Worm (Caenorhabditis elegans) whole organism, young adult: Measurements from ENCODE around the gene dpy-20.
A peak's percentile ranks its signal among the peaks of the same experiment; 100 is the strongest.

Experiments used
- F23B12.7 ChIP-seq: sonication (generic microtip); optimal IDR thresholded peaks from 2 replicates; lab custom pipeline; 2017; ENCODE audit warnings: missing genetic modification characterization, mild to moderate bottlenecking, missing compliant biosample characterization, antibody characterized with exemption, moderate library complexity; ENCODE audit not compliant: insufficient read depth
- F39B2.1 ChIP-seq: fragments of 200-800 bp; sonication (Bioruptor generic); IDR thresholded peaks from 2 replicates; pipeline ENCODE4 v1.3.6; 2022; ENCODE audit warnings: missing genetic modification reagents, missing genetic modification characterization, missing compliant biosample characterization
- K11D2.4 ChIP-seq: fragments of 200-800 bp; sonication (Bioruptor generic); IDR thresholded peaks from 2 replicates; pipeline ENCODE4 v1.3.6; 2022; ENCODE audit warnings: missing genetic modification reagents, missing genetic modification characterization, missing compliant biosample characterization
- K12H6.12 ChIP-seq: fragments of 200-800 bp; sonication (Bioruptor generic); optimal IDR thresholded peaks from 2 replicates; lab custom pipeline; 2018; ENCODE audit warnings: mild to moderate bottlenecking, missing genetic modification characterization, missing compliant biosample characterization
- Y95B8A.8 ChIP-seq: fragments of 200-800 bp; sonication (Bioruptor generic); IDR thresholded peaks from 2 replicates; pipeline ENCODE4 v1.3.6; 2022; ENCODE audit warnings: missing genetic modification reagents, missing genetic modification characterization, missing compliant biosample characterization
- ZK185.1 ChIP-seq: sonication (generic microtip); optimal IDR thresholded peaks from 2 replicates; lab custom pipeline; 2016; ENCODE audit warnings: mild to moderate bottlenecking, missing genetic modification characterization, missing compliant biosample characterization; ENCODE audit not compliant: poor library complexity, severe bottlenecking
- aptf-3 ChIP-seq: fragments of 200-800 bp; sonication (Bioruptor generic); IDR thresholded peaks from 2 replicates; pipeline ENCODE4 v1.3.6; 2022; ENCODE audit warnings: missing genetic modification characterization, missing compliant biosample characterization
- attf-5 ChIP-seq: fragments of 200-800 bp; sonication (Bioruptor generic); optimal IDR thresholded peaks from 2 replicates; lab custom pipeline; 2018; ENCODE audit warnings: mild to moderate bottlenecking, missing genetic modification characterization, missing compliant biosample characterization
- attf-6 ChIP-seq: fragments of 200-800 bp; sonication (Bioruptor generic); IDR thresholded peaks from 2 replicates; pipeline ENCODE4 v1.3.6; 2022; ENCODE audit warnings: missing genetic modification reagents, missing genetic modification characterization, missing compliant biosample characterization
- ceh-91 ChIP-seq: fragments of 200-800 bp; sonication (Bioruptor generic); IDR thresholded peaks from 2 replicates; pipeline ENCODE4 v1.3.6; 2022; ENCODE audit warnings: missing genetic modification reagents, missing genetic modification characterization, missing compliant biosample characterization
- dpff-1 ChIP-seq: sonication (generic microtip); optimal IDR thresholded peaks from 2 replicates; lab custom pipeline; 2017; ENCODE audit warnings: mild to moderate bottlenecking, missing genetic modification characterization, missing compliant biosample characterization
- ekl-4 ChIP-seq: fragments of 200-800 bp; sonication (Bioruptor generic); IDR thresholded peaks from 2 replicates; pipeline ENCODE4 v1.3.6; 2022; ENCODE audit warnings: missing genetic modification reagents, missing genetic modification characterization, missing compliant biosample characterization
- hmg-1.2 ChIP-seq: fragments of 200-800 bp; sonication (Bioruptor generic); IDR thresholded peaks from 2 replicates; pipeline ENCODE4 v1.3.6; 2022; ENCODE audit warnings: missing genetic modification reagents, missing genetic modification characterization, missing compliant biosample characterization
- hmg-20 ChIP-seq: fragments of 200-800 bp; sonication (Bioruptor generic); IDR thresholded peaks from 2 replicates; pipeline ENCODE4 v1.3.6; 2022; ENCODE audit warnings: missing genetic modification reagents, missing genetic modification characterization, missing compliant biosample characterization
- lag-1 ChIP-seq: fragments of 200-800 bp; sonication (Bioruptor generic); IDR thresholded peaks from 2 replicates; pipeline ENCODE4 v1.3.6; 2022; ENCODE audit warnings: missing genetic modification reagents, missing genetic modification characterization, missing compliant biosample characterization
- lin-35 ChIP-seq, 3 experiments: fragments of 150-350 bp in 2 of 3; sonication (generic microtip) in 1 of 3; optimal IDR thresholded peaks; 2 replicates each; lab custom pipeline; 2014 to 2018; ENCODE audit warnings: missing biosample characterization in 3 of 3, missing genetic modification characterization in 3 of 3, missing genetic modification reagents in 3 of 3
- madf-8 ChIP-seq: fragments of 200-800 bp; sonication (Bioruptor generic); conservative IDR thresholded peaks from 2 replicates; pipeline ENCODE4 v1.3.6; 2022; ENCODE audit warnings: missing genetic modification reagents, missing genetic modification characterization, missing compliant biosample characterization
- mel-28 ChIP-seq: sonication (generic microtip); optimal IDR thresholded peaks from 2 replicates; lab custom pipeline; 2016; ENCODE audit warnings: borderline replicate concordance, mild to moderate bottlenecking, missing genetic modification characterization, missing compliant biosample characterization
- mes-4 ChIP-seq: sonication (generic microtip); optimal IDR thresholded peaks from 2 replicates; lab custom pipeline; 2016; ENCODE audit warnings: missing genotype, missing genetic modification characterization, missing compliant biosample characterization
- nhr-80 ChIP-seq: sonication (generic microtip); optimal IDR thresholded peaks from 2 replicates; lab custom pipeline; 2016; ENCODE audit warnings: missing genetic modification characterization, missing compliant biosample characterization
- nhr-90 ChIP-seq: sonication (generic microtip); optimal IDR thresholded peaks from 2 replicates; lab custom pipeline; 2016; ENCODE audit warnings: missing genotype, mild to moderate bottlenecking, missing genetic modification characterization, missing compliant biosample characterization
- sdz-38 ChIP-seq: sonication (generic microtip); optimal IDR thresholded peaks from 2 replicates; lab custom pipeline; 2016; ENCODE audit warnings: missing genotype, missing genetic modification characterization, missing compliant biosample characterization
- snpc-1.1 ChIP-seq: sonication (generic microtip); optimal IDR thresholded peaks from 2 replicates; lab custom pipeline; 2017; ENCODE audit warnings: missing genetic modification characterization, mild to moderate bottlenecking, missing compliant biosample characterization, antibody characterized with exemption, moderate library complexity, missing genotype, missing genetic modification reagents; ENCODE audit not compliant: insufficient read depth
- somi-1 ChIP-seq: fragments of 200-800 bp; sonication (Bioruptor generic); optimal IDR thresholded peaks from 2 replicates; lab custom pipeline; 2018; ENCODE audit warnings: mild to moderate bottlenecking, missing genetic modification characterization, missing compliant biosample characterization
- tlf-1 ChIP-seq: fragments of 200-800 bp; sonication (Bioruptor generic); optimal IDR thresholded peaks from 2 replicates; lab custom pipeline; 2018; ENCODE audit warnings: mild to moderate bottlenecking, missing genetic modification characterization, missing compliant biosample characterization
- xnd-1 ChIP-seq: sonication (generic microtip); optimal IDR thresholded peaks from 2 replicates; lab custom pipeline; 2016; ENCODE audit warnings: missing genotype, missing genetic modification reagents, missing genetic modification characterization, missing compliant biosample characterization
- zfh-2 ChIP-seq: fragments of 200-800 bp; sonication (Bioruptor generic); conservative IDR thresholded peaks from 2 replicates; pipeline ENCODE4 v1.3.6; 2022; ENCODE audit warnings: missing genetic modification reagents, missing genetic modification characterization, missing compliant biosample characterization
- ztf-25 ChIP-seq: fragments of 200-800 bp; sonication (Bioruptor generic); IDR thresholded peaks from 2 replicates; pipeline ENCODE4 v1.3.6; 2022; ENCODE audit warnings: missing genetic modification reagents, missing genetic modification characterization, missing compliant biosample characterization
- ztf-26 ChIP-seq: sonication (generic microtip); optimal IDR thresholded peaks from 2 replicates; lab custom pipeline; 2017; ENCODE audit warnings: missing genetic modification characterization, missing compliant biosample characterization
- ztf-6 ChIP-seq: fragments of 200-800 bp; sonication (Bioruptor generic); IDR thresholded peaks from 2 replicates; pipeline ENCODE4 v1.3.6; 2022; ENCODE audit warnings: missing genetic modification reagents, missing genetic modification characterization, missing compliant biosample characterization

Gene dpy-20

ce11 chrIV:11735025-11735424 is 34.4 kb upstream of the dpy-20 start, which contains the start of gene K01A6.6:
Gene K01A6.6, plus strand, starts transcription at chrIV:11735325.
- TF ChIP-seq xnd-1 (tag; lab: Kevin White, UChicago), result no peak
- no peak for TF ChIP-seq madf-8 (GFP tag; lab: Robert Waterston, UW)
- no peak for TF ChIP-seq dpff-1 (tag; lab: Kevin White, UChicago)
- TF ChIP-seq hmg-20 (GFP tag; lab: Robert Waterston, UW), result no peak

- TF ChIP-seq lag-1 (GFP tag; lab: Robert Waterston, UW) (no peak), ceh-91 (GFP tag; lab: Robert Waterston, UW) (no peak), ZK185.1 (tag; lab: Kevin White, UChicago) (no peak), ekl-4 (no peak), dpff-1 (tag; lab: Kevin White, UChicago) (no peak), K11D2.4 (no peak), nhr-90 (no peak), attf-5 (GFP tag; lab: Kevin White, UChicago) (no peak), Y95B8A.8 (GFP tag; lab: Robert Waterston, UW) (no peak), ztf-25 (GFP tag; lab: Robert Waterston, UW) (no peak), tlf-1 (GFP tag; lab: Kevin White, UChicago) (no peak), aptf-3 (GFP tag; lab: Robert Waterston, UW) (no peak), ztf-6 (GFP tag; lab: Robert Waterston, UW) (no peak), K12H6.12 (tag; lab: Kevin White, UChicago) (no peak)
- TF ChIP-seq, all 124 proteins: peak for 0
These were observed 22.6 kb upstream of the dpy-20 start for ce11 chrIV:11723255-11723654.

- TF ChIP-seq F39B2.1 (no peak), nhr-80 (tag; lab: Kevin White, UChicago) (peak; percentile 54), ztf-26 (tag; lab: Kevin White, UChicago) (no peak), Y95B8A.8 (GFP tag; lab: Robert Waterston, UW) (no peak)
These were observed 21.2 kb upstream of the dpy-20 start for ce11 chrIV:11721878-11722277.

- TF ChIP-seq ztf-26 (tag; lab: Kevin White, UChicago) (peak; percentile 38), mel-28 (tag; lab: Kevin White, UChicago) (no peak), F23B12.7 (tag; lab: Kevin White, UChicago) (no peak), zfh-2 (GFP tag; lab: Robert Waterston, UW) (no peak), somi-1 (GFP tag; lab: Kevin White, UChicago) (peak; percentile 37), attf-5 (GFP tag; lab: Kevin White, UChicago) (no peak), attf-6 (GFP tag; lab: Robert Waterston, UW) (no peak), sdz-38 (tag; lab: Kevin White, UChicago) (no peak), hmg-1.2 (peak; percentile 49; the same call in 1 of the 2 replicates), snpc-1.1 (no peak), mes-4 (no peak), lin-35 (GFP tag; optimal IDR thresholded peaks at IDR 0.05; lab: Kevin White, UChicago) (no peak)
These were observed 18.0 kb upstream of the dpy-20 start for ce11 chrIV:11718653-11719052.

DNA sequence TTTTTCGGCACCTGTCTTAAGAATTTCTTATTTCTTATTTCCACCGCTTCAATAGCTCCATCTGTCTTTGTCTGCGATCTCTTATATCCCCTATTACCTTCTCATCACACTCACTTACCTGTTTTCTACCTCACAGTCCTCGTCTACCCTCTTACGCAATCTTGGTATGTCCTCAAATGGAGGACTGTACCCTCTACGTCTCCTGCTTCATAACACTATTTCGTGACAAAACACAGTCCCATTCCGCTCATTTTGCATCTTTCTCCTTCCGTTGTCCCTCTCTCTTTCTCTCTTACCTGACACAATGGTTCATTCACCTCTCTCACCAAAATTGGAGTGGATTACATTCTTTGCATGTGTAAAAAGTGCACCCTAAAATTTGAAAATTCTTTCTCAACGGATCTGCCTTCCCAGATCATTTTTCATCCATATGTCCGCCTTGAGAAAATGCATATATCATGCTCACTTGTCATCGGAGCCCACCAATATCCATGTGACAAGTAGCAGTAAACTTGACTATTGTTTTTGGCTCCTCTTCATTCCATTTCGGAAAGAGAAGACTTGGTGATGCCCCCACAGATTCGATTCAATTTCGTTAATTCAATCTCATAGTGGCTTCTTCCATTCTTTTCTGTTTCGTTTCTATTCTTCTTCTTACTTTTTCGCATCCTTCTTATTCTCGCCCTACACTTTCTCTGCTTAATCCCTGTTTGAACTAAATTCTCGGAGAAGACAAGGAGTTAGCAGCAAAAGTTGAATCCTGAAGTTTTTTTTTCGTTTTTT is 16.6 kb upstream of the dpy-20 start:
- peak; percentile 22; the same call in 1 of the 2 replicates for TF ChIP-seq hmg-1.2
- no peak for TF ChIP-seq dpff-1 (tag; lab: Kevin White, UChicago)
